Worm (Caenorhabditis elegans) whole organism, late embryonic: ENCODE measurements around the gene M04D8.4.

Source experiments
- C08G9.2 ChIP-seq: sonication (generic microtip); optimal IDR thresholded peaks from 2 replicates; lab custom pipeline; 2016; ENCODE audit warnings: mild to moderate bottlenecking, missing genetic modification characterization, moderate library complexity, missing compliant biosample characterization
- C38D4.7 ChIP-seq: fragments of 200-800 bp; sonication (Bioruptor generic); optimal IDR thresholded peaks from 2 replicates; lab custom pipeline; 2018; ENCODE audit warnings: mild to moderate bottlenecking, missing genetic modification characterization, moderate library complexity, missing compliant biosample characterization
- K02D7.2 ChIP-seq: sonication (generic microtip); optimal IDR thresholded peaks from 2 replicates; lab custom pipeline; 2017; ENCODE audit warnings: mild to moderate bottlenecking, missing genetic modification characterization, missing compliant biosample characterization
- K09A11.1 ChIP-seq: sonication (generic microtip); optimal IDR thresholded peaks from 2 replicates; lab custom pipeline; 2017; ENCODE audit warnings: antibody characterized with exemption, mild to moderate bottlenecking, missing genetic modification characterization, missing compliant biosample characterization; ENCODE audit not compliant: insufficient read depth
- T23F11.4 ChIP-seq: fragments of 200-800 bp; sonication (Bioruptor generic); optimal IDR thresholded peaks from 2 replicates; lab custom pipeline; 2018; ENCODE audit warnings: mild to moderate bottlenecking, missing genetic modification characterization, missing compliant biosample characterization
- ama-1 ChIP-seq: fragments of 150-350 bp; optimal IDR thresholded peaks from 2 replicates; lab custom pipeline; 2014
- ceh-14 ChIP-seq: sonication (generic microtip); optimal IDR thresholded peaks from 2 replicates; lab custom pipeline; 2016; ENCODE audit warnings: missing genotype, missing genetic modification characterization, missing compliant biosample characterization
- ceh-18 ChIP-seq: sonication (generic microtip); optimal IDR thresholded peaks from 2 replicates; lab custom pipeline; 2016; ENCODE audit warnings: missing genetic modification characterization, missing compliant biosample characterization
- ceh-19 ChIP-seq: fragments of 200-800 bp; sonication (Bioruptor generic); optimal IDR thresholded peaks from 2 replicates; lab custom pipeline; 2018; ENCODE audit warnings: mild to moderate bottlenecking, missing genetic modification characterization, missing compliant biosample characterization
- ceh-2 ChIP-seq: sonication (generic microtip); optimal IDR thresholded peaks from 2 replicates; lab custom pipeline; 2016; ENCODE audit warnings: missing genotype, missing genetic modification characterization, missing compliant biosample characterization
- ceh-22 ChIP-seq: sonication (generic microtip); optimal IDR thresholded peaks from 2 replicates; lab custom pipeline; 2017; ENCODE audit warnings: missing biosample characterization, missing genetic modification characterization
- ceh-30 ChIP-seq: fragments of 150-350 bp; optimal IDR thresholded peaks from 2 replicates; lab custom pipeline; 2014; ENCODE audit warnings: missing biosample characterization, missing genetic modification characterization
- ceh-6 ChIP-seq: fragments of 200-800 bp; sonication (Bioruptor generic); optimal IDR thresholded peaks from 2 replicates; lab custom pipeline; 2018; ENCODE audit warnings: mild to moderate bottlenecking, missing genetic modification characterization, missing compliant biosample characterization
- che-1 ChIP-seq: sonication (generic microtip); optimal IDR thresholded peaks from 2 replicates; lab custom pipeline; 2016; ENCODE audit warnings: mild to moderate bottlenecking, missing genetic modification characterization, missing compliant biosample characterization
- elt-2 ChIP-seq: sonication (generic microtip); optimal IDR thresholded peaks from 2 replicates; lab custom pipeline; 2016; ENCODE audit warnings: missing genetic modification reagents, missing genetic modification characterization, missing compliant biosample characterization
- fkh-10 ChIP-seq: fragments of 150-350 bp; optimal IDR thresholded peaks from 2 replicates; lab custom pipeline; 2014; ENCODE audit warnings: missing biosample characterization, missing genetic modification reagents, missing genetic modification characterization
- gmeb-2 ChIP-seq: sonication (generic microtip); optimal IDR thresholded peaks from 2 replicates; lab custom pipeline; 2016; ENCODE audit warnings: missing genetic modification characterization, inconsistent platforms, missing compliant biosample characterization
- hlh-6 ChIP-seq: sonication (generic microtip); optimal IDR thresholded peaks from 2 replicates; lab custom pipeline; 2016; ENCODE audit warnings: missing genotype, missing genetic modification characterization, missing compliant biosample characterization
- hlh-8 ChIP-seq: sonication (generic microtip); optimal IDR thresholded peaks from 2 replicates; lab custom pipeline; 2016; ENCODE audit warnings: missing genotype, missing genetic modification characterization, missing compliant biosample characterization
- lim-6 ChIP-seq: sonication (generic microtip); optimal IDR thresholded peaks from 2 replicates; lab custom pipeline; 2016; ENCODE audit warnings: missing genetic modification characterization, missing compliant biosample characterization
- lin-11 ChIP-seq: fragments of 200-800 bp; sonication (Bioruptor generic); optimal IDR thresholded peaks from 2 replicates; lab custom pipeline; 2018; ENCODE audit warnings: mild to moderate bottlenecking, missing genetic modification characterization, missing compliant biosample characterization
- nfya-1 ChIP-seq: sonication (generic microtip); optimal IDR thresholded peaks from 2 replicates; lab custom pipeline; 2017; ENCODE audit warnings: missing genetic modification characterization, mild to moderate bottlenecking, missing compliant biosample characterization, antibody characterized with exemption, moderate library complexity
- nhr-232 ChIP-seq: sonication (generic microtip); optimal IDR thresholded peaks from 2 replicates; lab custom pipeline; 2016; ENCODE audit warnings: missing genetic modification characterization, missing compliant biosample characterization
- npax-4 ChIP-seq: sonication (generic microtip); optimal IDR thresholded peaks from 2 replicates; lab custom pipeline; 2016; ENCODE audit warnings: missing genetic modification characterization, missing compliant biosample characterization
- pag-3 ChIP-seq: sonication (generic microtip); optimal IDR thresholded peaks from 2 replicates; lab custom pipeline; 2016; ENCODE audit warnings: missing compliant biosample characterization, missing genetic modification characterization, borderline replicate concordance
- pax-1 ChIP-seq: fragments of 150-350 bp; optimal IDR thresholded peaks from 2 replicates; lab custom pipeline; 2014; ENCODE audit warnings: missing biosample characterization, missing genetic modification characterization
- rnt-1 ChIP-seq: sonication (generic microtip); optimal IDR thresholded peaks from 2 replicates; lab custom pipeline; 2016; ENCODE audit warnings: missing genetic modification characterization, missing compliant biosample characterization
- sdc-2 ChIP-seq: sonication (generic microtip); optimal IDR thresholded peaks from 2 replicates; lab custom pipeline; 2016; ENCODE audit warnings: missing genotype, missing genetic modification characterization, missing compliant biosample characterization
- sox-2 ChIP-seq: fragments of 200-800 bp; sonication (Bioruptor generic); IDR thresholded peaks from 2 replicates; pipeline ENCODE4 v1.3.6; 2022; ENCODE audit warnings: missing genetic modification reagents, missing genetic modification characterization, missing compliant biosample characterization
- sox-4 ChIP-seq: sonication (generic microtip); optimal IDR thresholded peaks from 2 replicates; lab custom pipeline; 2017; ENCODE audit warnings: mild to moderate bottlenecking, missing genetic modification characterization, inconsistent platforms, missing compliant biosample characterization
- tbx-2 ChIP-seq: sonication (generic microtip); optimal IDR thresholded peaks from 2 replicates; lab custom pipeline; 2016; ENCODE audit warnings: missing genetic modification characterization, missing compliant biosample characterization
- tbx-7 ChIP-seq: sonication (generic microtip); optimal IDR thresholded peaks from 2 replicates; lab custom pipeline; 2016; ENCODE audit warnings: missing genotype, missing genetic modification characterization, missing compliant biosample characterization
- ttx-3 ChIP-seq: sonication (generic microtip); optimal IDR thresholded peaks from 2 replicates; lab custom pipeline; 2016; ENCODE audit warnings: missing genetic modification reagents, missing genetic modification characterization, missing compliant biosample characterization
- unc-3 ChIP-seq, 2 experiments: fragments of 200-800 bp in 1 of 2; sonication (Bioruptor generic) in 1 of 2; sonication (generic microtip) in 1 of 2; conservative IDR thresholded peaks in 1 of 2; optimal IDR thresholded peaks in 1 of 2; 2 replicates each; pipeline versions ENCODE4 v1.3.6 to Lab custom; 2016 to 2022; ENCODE audit warnings: missing compliant biosample characterization in 2 of 2, missing genetic modification characterization in 2 of 2, missing genetic modification reagents in 1 of 2
- unc-42 ChIP-seq: sonication (generic microtip); optimal IDR thresholded peaks from 2 replicates; lab custom pipeline; 2016; ENCODE audit warnings: missing genotype, missing genetic modification characterization, missing compliant biosample characterization
- unc-86 ChIP-seq: sonication (generic microtip); optimal IDR thresholded peaks from 2 replicates; lab custom pipeline; 2016; ENCODE audit warnings: missing genetic modification characterization, missing compliant biosample characterization
- ztf-16 ChIP-seq: sonication (generic microtip); optimal IDR thresholded peaks from 2 replicates; lab custom pipeline; 2017; ENCODE audit warnings: missing genetic modification characterization, missing compliant biosample characterization

The M04D8.4 gene

ce11 chrIII:10016413-10017051 is 13.9 kb downstream of the M04D8.4 start, which contains the start of gene rgs-1 (continued):
- TF ChIP-seq nhr-232 (tag; lab: Kevin White, UChicago) (no peak), ceh-2 (tag; lab: Kevin White, UChicago) (peak; percentile 3), T23F11.4 (GFP tag; lab: Kevin White, UChicago) (no peak), unc-3 (GFP tag; conservative IDR thresholded peaks at IDR 0.05; lab: Robert Waterston, UW) (no peak), unc-3 (tag; optimal IDR thresholded peaks at IDR 0.05; lab: Kevin White, UChicago) (no peak), che-1 (tag; lab: Kevin White, UChicago) (no peak)

- no peak for TF ChIP-seq sox-2
- no peak for TF ChIP-seq ceh-14
- no peak for TF ChIP-seq sox-4
- TF ChIP-seq gmeb-2 = no peak
- TF ChIP-seq ztf-16 = no peak
- no peak for TF ChIP-seq unc-42 (tag; lab: Kevin White, UChicago)
- TF ChIP-seq ceh-22 = no peak
- TF ChIP-seq K09A11.1 = no peak
- no peak for TF ChIP-seq ceh-18
- TF ChIP-seq ceh-19 = no peak
- no peak for TF ChIP-seq pax-1 (tag; lab: Kevin White, UChicago)
- no peak for TF ChIP-seq elt-2 (tag; lab: Kevin White, UChicago)
- no peak for TF ChIP-seq pag-3 (tag; lab: Kevin White, UChicago)
Observed at ce11 chrIII:10012136-10012535, 18.3 kb downstream of the M04D8.4 start, which contains the start of gene C05B5.16. Gene C05B5.16 (plus strand): TSS chrIII:10012436.

- TF ChIP-seq gmeb-2 (no peak), ttx-3 (tag; lab: Kevin White, UChicago) (no peak), unc-3 (GFP tag; conservative IDR thresholded peaks at IDR 0.05; lab: Robert Waterston, UW) (no peak), unc-3 (tag; optimal IDR thresholded peaks at IDR 0.05; lab: Kevin White, UChicago) (no peak), sdc-2 (tag; lab: Kevin White, UChicago) (no peak), ceh-18 (no peak), lim-6 (tag; lab: Kevin White, UChicago) (no peak), ceh-6 (GFP tag; lab: Kevin White, UChicago) (no peak), sox-4 (no peak), unc-86 (tag; lab: Kevin White, UChicago) (no peak)
Observed at ce11 chrIII:10010117-10010516, 20.3 kb downstream of the M04D8.4 start, which contains the start of gene fbxa-155. Gene fbxa-155 (minus strand): TSS chrIII:10010217.

- TF ChIP-seq fkh-10 = no peak
- no peak for TF ChIP-seq gmeb-2
- no peak for TF ChIP-seq ama-1 (lab: Kevin White, UChicago)
- TF ChIP-seq lin-11 = no peak
- TF ChIP-seq hlh-6 (tag; lab: Kevin White, UChicago) = no peak
- no peak for TF ChIP-seq npax-4 (tag; lab: Kevin White, UChicago)
- TF ChIP-seq ceh-30 (tag; lab: Kevin White, UChicago) = no peak
- no peak for TF ChIP-seq pax-1 (tag; lab: Kevin White, UChicago)
- no peak for TF ChIP-seq hlh-8 (tag; lab: Kevin White, UChicago)
- TF ChIP-seq nfya-1 (tag; lab: Kevin White, UChicago) = no peak
- TF ChIP-seq tbx-2 (tag; lab: Kevin White, UChicago) = no peak
- no peak for TF ChIP-seq C08G9.2
- no peak for TF ChIP-seq unc-3 (GFP tag; conservative IDR thresholded peaks at IDR 0.05; lab: Robert Waterston, UW)
- TF ChIP-seq unc-3 (tag; optimal IDR thresholded peaks at IDR 0.05; lab: Kevin White, UChicago) = no peak
- no peak for TF ChIP-seq rnt-1 (tag; lab: Kevin White, UChicago)
- TF ChIP-seq T23F11.4 (GFP tag; lab: Kevin White, UChicago) = no peak
- no peak for TF ChIP-seq C38D4.7
- TF ChIP-seq tbx-7 (tag; lab: Kevin White, UChicago) = no peak
- no peak for TF ChIP-seq ceh-2 (tag; lab: Kevin White, UChicago)
- no peak for TF ChIP-seq K02D7.2 (tag; lab: Kevin White, UChicago)
Observed at ce11 chrIII:10006734-10007348, 23.6 kb downstream of the M04D8.4 start, which contains the start of gene C05B5.8. Gene C05B5.8 (minus strand): TSS chrIII:10006784.
